Worm (Caenorhabditis elegans) whole organism, L1 larva: ENCODE results near the gene T10G3.3.

ENCODE experiments used
- C16A3.4 ChIP-seq: fragments of 150-350 bp; optimal IDR thresholded peaks from 2 replicates; lab custom pipeline; 2014; ENCODE audit warnings: missing biosample characterization, missing genetic modification characterization
- F16B12.6 ChIP-seq: fragments of 150-350 bp; optimal IDR thresholded peaks from 2 replicates; lab custom pipeline; 2014; ENCODE audit warnings: missing biosample characterization, missing genetic modification characterization
- ama-1 ChIP-seq: fragments of 150-350 bp; optimal IDR thresholded peaks from 2 replicates; lab custom pipeline; 2014
- blmp-1 ChIP-seq: fragments of 150-350 bp; optimal IDR thresholded peaks from 2 replicates; lab custom pipeline; 2014; ENCODE audit warnings: missing biosample characterization, missing genetic modification characterization
- ceh-88 ChIP-seq: fragments of 200-800 bp; sonication (Bioruptor generic); IDR thresholded peaks from 2 replicates; pipeline ENCODE4 v1.3.6; 2022; ENCODE audit warnings: missing genetic modification characterization, missing compliant biosample characterization
- dpl-1 ChIP-seq, 3 experiments: fragments of 150-350 bp in 2 of 3; sonication (generic microtip) in 1 of 3; optimal IDR thresholded peaks; 2 replicates each; lab custom pipeline; 2014 to 2017; ENCODE audit warnings: missing biosample characterization in 3 of 3, missing genetic modification characterization in 3 of 3, missing genetic modification reagents in 3 of 3
- dsc-1 ChIP-seq: sonication (generic microtip); optimal IDR thresholded peaks from 2 replicates; lab custom pipeline; 2016; ENCODE audit warnings: mild to moderate bottlenecking, missing genetic modification characterization, missing compliant biosample characterization
- efl-1 ChIP-seq, 4 experiments: fragments of 150-350 bp; optimal IDR thresholded peaks in 3 of 4; peaks in 1 of 4; 1 replicate in 1 of 4; 2 replicates in 3 of 4; lab custom pipeline; 2014; ENCODE audit warnings: missing biosample characterization in 2 of 4, missing genetic modification characterization in 2 of 4, missing genetic modification reagents in 2 of 4
- efl-3 ChIP-seq: fragments of 200-800 bp; sonication (Bioruptor generic); optimal IDR thresholded peaks from 2 replicates; lab custom pipeline; 2018; ENCODE audit warnings: mild to moderate bottlenecking, missing genetic modification characterization, missing compliant biosample characterization
- elt-3 ChIP-seq, 6 experiments: fragments of 150-350 bp in 1 of 6; sonication (generic microtip); optimal IDR thresholded peaks; 2 replicates each; lab custom pipeline; 2017 to 2018; ENCODE audit warnings: missing biosample characterization in 6 of 6, missing genetic modification characterization in 6 of 6, inconsistent platforms in 1 of 6
- fkh-8 ChIP-seq: sonication (generic microtip); optimal IDR thresholded peaks from 2 replicates; lab custom pipeline; 2016; ENCODE audit warnings: mild to moderate bottlenecking, missing genetic modification characterization, missing compliant biosample characterization
- fos-1 ChIP-seq: fragments of 150-350 bp; optimal IDR thresholded peaks from 2 replicates; lab custom pipeline; 2014; ENCODE audit warnings: missing biosample characterization, missing genetic modification characterization
- grh-1 ChIP-seq: fragments of 200-800 bp; sonication (Bioruptor generic); IDR thresholded peaks from 2 replicates; pipeline ENCODE4 v1.3.6; 2022; ENCODE audit warnings: missing genetic modification reagents, missing genetic modification characterization, missing compliant biosample characterization
- irx-1 ChIP-seq: sonication (generic microtip); optimal IDR thresholded peaks from 2 replicates; lab custom pipeline; 2016; ENCODE audit warnings: missing genetic modification characterization, missing compliant biosample characterization
- lin-14 ChIP-seq: fragments of 200-800 bp; sonication (Bioruptor generic); optimal IDR thresholded peaks from 2 replicates; lab custom pipeline; 2018; ENCODE audit warnings: mild to moderate bottlenecking, missing genetic modification characterization, moderate library complexity, missing compliant biosample characterization
- lin-15B ChIP-seq: fragments of 150-350 bp; sonication (generic microtip); optimal IDR thresholded peaks from 3 replicates; lab custom pipeline; 2014; ENCODE audit warnings: missing biosample characterization, missing genetic modification characterization
- lsy-2 ChIP-seq, 2 experiments: fragments of 150-350 bp; optimal IDR thresholded peaks; 2 replicates each; lab custom pipeline; 2014; ENCODE audit warnings: missing biosample characterization in 2 of 2, missing genetic modification characterization in 2 of 2
- nhr-12 ChIP-seq: sonication (generic microtip); optimal IDR thresholded peaks from 2 replicates; lab custom pipeline; 2017; ENCODE audit warnings: missing biosample characterization, missing genetic modification characterization
- nhr-19 ChIP-seq: fragments of 200-800 bp; sonication (Bioruptor generic); conservative IDR thresholded peaks from 2 replicates; pipeline ENCODE4 v1.3.6; 2022; ENCODE audit warnings: missing genetic modification characterization, missing compliant biosample characterization
- nhr-20 ChIP-seq: sonication (generic microtip); optimal IDR thresholded peaks from 2 replicates; lab custom pipeline; 2016; ENCODE audit warnings: mild to moderate bottlenecking, missing genetic modification characterization, missing compliant biosample characterization
- nhr-47 ChIP-seq: sonication (generic microtip); optimal IDR thresholded peaks from 2 replicates; lab custom pipeline; 2016; ENCODE audit warnings: mild to moderate bottlenecking, missing genetic modification characterization, moderate library complexity, missing compliant biosample characterization
- nhr-71 ChIP-seq: sonication (generic microtip); optimal IDR thresholded peaks from 2 replicates; lab custom pipeline; 2016; ENCODE audit warnings: mild to moderate bottlenecking, missing genetic modification characterization, moderate library complexity, missing compliant biosample characterization
- nhr-77 ChIP-seq: fragments of 150-350 bp; optimal IDR thresholded peaks from 2 replicates; lab custom pipeline; 2014; ENCODE audit warnings: missing biosample characterization, missing genetic modification characterization
- nhr-85 ChIP-seq: sonication (generic microtip); peaks from one replicate; lab custom pipeline; 2016; ENCODE audit warnings: missing genetic modification characterization, inconsistent platforms, missing compliant biosample characterization
- pag-3 ChIP-seq: sonication (generic microtip); optimal IDR thresholded peaks from 2 replicates; lab custom pipeline; 2017; ENCODE audit warnings: missing genetic modification characterization, mild to moderate bottlenecking, missing compliant biosample characterization, antibody characterized with exemption, borderline replicate concordance; ENCODE audit not compliant: insufficient read depth
- skn-1 ChIP-seq: fragments of 150-350 bp; optimal IDR thresholded peaks from 2 replicates; lab custom pipeline; 2014; ENCODE audit warnings: missing biosample characterization, missing genetic modification characterization
- snpc-4 ChIP-seq: fragments of 150-350 bp; optimal IDR thresholded peaks from 2 replicates; lab custom pipeline; 2014; ENCODE audit warnings: missing biosample characterization, missing genetic modification characterization
- sox-4 ChIP-seq: sonication (generic microtip); optimal IDR thresholded peaks from 2 replicates; lab custom pipeline; 2016; ENCODE audit warnings: missing genetic modification characterization, missing compliant biosample characterization
- swsn-7 ChIP-seq: sonication (generic microtip); optimal IDR thresholded peaks from 2 replicates; lab custom pipeline; 2016; ENCODE audit warnings: missing genetic modification characterization, missing compliant biosample characterization
- tbx-2 ChIP-seq: sonication (generic microtip); optimal IDR thresholded peaks from 2 replicates; lab custom pipeline; 2016; ENCODE audit warnings: missing genetic modification characterization, missing compliant biosample characterization
- unc-130 ChIP-seq: fragments of 150-350 bp; optimal IDR thresholded peaks from 2 replicates; lab custom pipeline; 2017; ENCODE audit warnings: missing biosample characterization, missing genetic modification characterization, inconsistent platforms
- unc-86 ChIP-seq: sonication (generic microtip); optimal IDR thresholded peaks from 2 replicates; lab custom pipeline; 2016; ENCODE audit warnings: missing genetic modification characterization, missing compliant biosample characterization
- zip-4 ChIP-seq: fragments of 200-800 bp; sonication (Bioruptor generic); optimal IDR thresholded peaks from 2 replicates; lab custom pipeline; 2018; ENCODE audit warnings: mild to moderate bottlenecking, missing genetic modification characterization, moderate library complexity, missing compliant biosample characterization

T10G3.3 gene

ce11 chrV:13497322-13497847 is 7.4 kb upstream of the T10G3.3 start, which contains the start of the genes eea-1 and gut-2 (continued):
- TF ChIP-seq nhr-20 (peak; percentile 82), dpl-1 (GFP tag; optimal IDR thresholded peaks at IDR 0.05; lab: Kevin White, UChicago) (peak; percentile 56 to 80 (median 73)), C16A3.4 (tag; lab: Kevin White, UChicago) (peak; percentile 77), snpc-4 (peak; percentile 45), elt-3 (tag; optimal IDR thresholded peaks at IDR 0.05; lab: Kevin White, UChicago) (peak in 3 of 6 experiments; percentile 6 to 78 (median 42)), dsc-1 (tag; lab: Kevin White, UChicago) (peak; percentile 44), nhr-77 (tag; lab: Kevin White, UChicago) (peak; percentile 51), grh-1 (GFP tag; lab: Robert Waterston, UW) (peak; percentile 88), F16B12.6 (tag; lab: Kevin White, UChicago) (peak; percentile 37), unc-86 (tag; lab: Kevin White, UChicago) (no peak), pag-3 (tag; lab: Kevin White, UChicago) (peak; percentile 32), ama-1 (lab: Kevin White, UChicago) (peak; percentile 59), lin-15B (tag; lab: Kevin White, UChicago) (peak; percentile 9), skn-1 (peak; percentile 51), efl-1 (optimal IDR thresholded peaks at IDR 0.05; lab: Kevin White, UChicago) (peak; percentile 67 to 76), efl-1 (GFP tag; optimal IDR thresholded peaks at IDR 0.05 in 1 of 2; lab: Kevin White, UChicago) (peak; percentile 71 to 91), fos-1 (tag; lab: Kevin White, UChicago) (peak; percentile 43)
- TF ChIP-seq, all 84 proteins: peak for 37

- no peak for TF ChIP-seq zip-4 (GFP tag; lab: Kevin White, UChicago)
- peak in 1 of 2 experiments; percentile 30 for TF ChIP-seq lsy-2 (tag; optimal IDR thresholded peaks at IDR 0.05; lab: Kevin White, UChicago)
- TF ChIP-seq swsn-7 (tag; lab: Kevin White, UChicago) = no peak
- peak; percentile 4 for TF ChIP-seq nhr-71 (tag; lab: Kevin White, UChicago)
- peak in 1 of 6 experiments; percentile 63 for TF ChIP-seq elt-3 (tag; optimal IDR thresholded peaks at IDR 0.05; lab: Kevin White, UChicago)
- TF ChIP-seq nhr-85 = peak; percentile 85
- peak; percentile 37 for TF ChIP-seq lin-14 (GFP tag; lab: Kevin White, UChicago)
- peak; percentile 40 for TF ChIP-seq nhr-20
- peak; percentile 61; the same call in 1 of the 2 replicates for TF ChIP-seq grh-1 (GFP tag; lab: Robert Waterston, UW)
- TF ChIP-seq ceh-88 (GFP tag; lab: Robert Waterston, UW) = no peak
- peak; percentile 34 for TF ChIP-seq blmp-1 (tag; lab: Kevin White, UChicago)
- no peak for TF ChIP-seq nhr-12 (tag; lab: Kevin White, UChicago)
- no peak for TF ChIP-seq tbx-2 (tag; lab: Kevin White, UChicago)
- TF ChIP-seq unc-130 (tag; lab: Kevin White, UChicago) = peak; percentile 31
- no peak for TF ChIP-seq efl-1 (optimal IDR thresholded peaks at IDR 0.05; lab: Kevin White, UChicago)
- TF ChIP-seq efl-1 (GFP tag; optimal IDR thresholded peaks at IDR 0.05 in 1 of 2; lab: Kevin White, UChicago) = peak in 1 of 2 experiments; percentile 3
- no peak for TF ChIP-seq efl-3 (GFP tag; lab: Kevin White, UChicago)
- TF ChIP-seq nhr-19 = 0 out of 2 replicates have a peak, but pooled peaks have one; percentile 14
Observed at ce11 chrV:13488297-13488803, 1.6 kb downstream of the T10G3.3 start.

ce11 chrV:13485732-13486131 is 4.3 kb downstream of the T10G3.3 start:
- TF ChIP-seq nhr-47 (tag; lab: Kevin White, UChicago) = no peak
- peak; percentile 42 for TF ChIP-seq nhr-71 (tag; lab: Kevin White, UChicago)
- TF ChIP-seq irx-1 = no peak
- peak; percentile 69 for TF ChIP-seq sox-4 (tag; lab: Kevin White, UChicago)
- TF ChIP-seq fkh-8 (tag; lab: Kevin White, UChicago) = peak; percentile 57

ce11 chrV:13484339-13484738 is 5.7 kb downstream of the T10G3.3 start, which contains the start of gene T10G3.4:
Gene T10G3.4, minus strand, starts transcription at chrV:13484439.
- TF ChIP-seq fkh-8 (tag; lab: Kevin White, UChicago) = peak; percentile 7
- no peak for TF ChIP-seq tbx-2 (tag; lab: Kevin White, UChicago)
- peak; percentile 8 for TF ChIP-seq nhr-71 (tag; lab: Kevin White, UChicago)
